Worm (Caenorhabditis elegans) whole organism, L4 larva: ENCODE measurements around the gene rsp-3.

Source experiments
- ama-1 ChIP-seq: fragments of 150-350 bp; optimal IDR thresholded peaks from 2 replicates; lab custom pipeline; 2014; ENCODE audit warnings: inconsistent platforms, mixed read lengths
- attf-4 ChIP-seq: sonication (generic microtip); optimal IDR thresholded peaks from 3 replicates; lab custom pipeline; 2017; ENCODE audit warnings: missing biosample characterization, missing genetic modification characterization
- ceh-82 ChIP-seq: sonication (generic microtip); optimal IDR thresholded peaks from 2 replicates; lab custom pipeline; 2017; ENCODE audit warnings: missing biosample characterization, missing genetic modification characterization
- fos-1 ChIP-seq: fragments of 150-350 bp; optimal IDR thresholded peaks from 2 replicates; lab custom pipeline; 2014; ENCODE audit warnings: missing biosample characterization, missing genetic modification characterization
- lim-7 ChIP-seq: fragments of 200-800 bp; sonication (Bioruptor generic); IDR thresholded peaks from 2 replicates; pipeline ENCODE4 v1.3.6; 2022; ENCODE audit warnings: missing genetic modification characterization, missing compliant biosample characterization
- lin-38 ChIP-seq: fragments of 200-800 bp; sonication (Bioruptor generic); IDR thresholded peaks from 2 replicates; pipeline ENCODE4 v1.3.6; 2022; ENCODE audit warnings: missing genetic modification reagents, missing genetic modification characterization, missing compliant biosample characterization
- nhr-10 ChIP-seq: fragments of 150-350 bp; optimal IDR thresholded peaks from 2 replicates; lab custom pipeline; 2014; ENCODE audit warnings: missing biosample characterization, missing genetic modification characterization
- nhr-11 ChIP-seq: fragments of 150-350 bp; optimal IDR thresholded peaks from 2 replicates; lab custom pipeline; 2014; ENCODE audit warnings: missing biosample characterization, missing genetic modification characterization
- nhr-6 ChIP-seq: fragments of 150-350 bp; optimal IDR thresholded peaks from 2 replicates; lab custom pipeline; 2014; ENCODE audit warnings: missing biosample characterization, missing genetic modification characterization
- pqm-1 ChIP-seq: sonication (generic microtip); optimal IDR thresholded peaks from 2 replicates; lab custom pipeline; 2017; ENCODE audit warnings: missing biosample characterization, missing genetic modification characterization
- zag-1 ChIP-seq: fragments of 150-350 bp; optimal IDR thresholded peaks from 2 replicates; lab custom pipeline; 2014; ENCODE audit warnings: missing biosample characterization, missing genetic modification characterization
- zip-11 ChIP-seq: fragments of 200-800 bp; sonication (Bioruptor generic); IDR thresholded peaks from 2 replicates; pipeline ENCODE4 v1.3.6; 2022; ENCODE audit warnings: missing genetic modification characterization, missing compliant biosample characterization
- ztf-11 ChIP-seq: fragments of 150-350 bp; optimal IDR thresholded peaks from 2 replicates; lab custom pipeline; 2014; ENCODE audit warnings: missing biosample characterization, missing genetic modification characterization

DNA sequence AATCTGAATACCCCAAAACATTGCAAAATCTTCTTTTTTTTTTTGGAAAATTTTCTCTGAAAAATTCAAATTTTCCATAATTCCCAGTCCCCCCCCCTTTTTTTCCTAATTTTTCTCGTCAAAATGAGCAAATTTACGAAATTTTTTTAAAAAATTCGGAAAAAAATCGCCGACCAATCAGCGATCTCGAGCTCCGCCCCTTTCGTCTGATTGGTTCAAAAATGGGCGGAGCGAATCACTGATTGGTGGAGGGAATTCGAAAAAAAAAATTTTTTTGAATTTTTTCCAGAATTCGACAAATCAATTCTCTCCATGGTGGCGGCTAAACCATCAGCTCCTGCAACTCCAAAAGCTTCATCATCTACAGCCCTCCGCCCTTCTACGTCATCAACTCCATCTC lies 49.1 kb downstream of the rsp-3 start:
- no peak for TF ChIP-seq ztf-11 (tag; lab: Kevin White, UChicago)
- no peak for TF ChIP-seq ama-1 (lab: Kevin White, UChicago)
- TF ChIP-seq nhr-10 (tag; lab: Kevin White, UChicago) = no peak
- no peak for TF ChIP-seq zip-11 (GFP tag; lab: Robert Waterston, UW)
- no peak for TF ChIP-seq pqm-1 (tag; lab: Kevin White, UChicago)
- TF ChIP-seq attf-4 (tag; lab: Kevin White, UChicago) = no peak
- TF ChIP-seq lim-7 = no peak
- no peak for TF ChIP-seq fos-1
- no peak for TF ChIP-seq nhr-11
- no peak for TF ChIP-seq zag-1 (tag; lab: Kevin White, UChicago)
- no peak for TF ChIP-seq ceh-82 (tag; lab: Kevin White, UChicago)
- TF ChIP-seq nhr-6 = no peak
- no peak for TF ChIP-seq lin-38 (GFP tag; lab: Robert Waterston, UW)
